Fruit fly (Drosophila melanogaster): ENCODE measurements around the gene Obp99c.

DNA sequence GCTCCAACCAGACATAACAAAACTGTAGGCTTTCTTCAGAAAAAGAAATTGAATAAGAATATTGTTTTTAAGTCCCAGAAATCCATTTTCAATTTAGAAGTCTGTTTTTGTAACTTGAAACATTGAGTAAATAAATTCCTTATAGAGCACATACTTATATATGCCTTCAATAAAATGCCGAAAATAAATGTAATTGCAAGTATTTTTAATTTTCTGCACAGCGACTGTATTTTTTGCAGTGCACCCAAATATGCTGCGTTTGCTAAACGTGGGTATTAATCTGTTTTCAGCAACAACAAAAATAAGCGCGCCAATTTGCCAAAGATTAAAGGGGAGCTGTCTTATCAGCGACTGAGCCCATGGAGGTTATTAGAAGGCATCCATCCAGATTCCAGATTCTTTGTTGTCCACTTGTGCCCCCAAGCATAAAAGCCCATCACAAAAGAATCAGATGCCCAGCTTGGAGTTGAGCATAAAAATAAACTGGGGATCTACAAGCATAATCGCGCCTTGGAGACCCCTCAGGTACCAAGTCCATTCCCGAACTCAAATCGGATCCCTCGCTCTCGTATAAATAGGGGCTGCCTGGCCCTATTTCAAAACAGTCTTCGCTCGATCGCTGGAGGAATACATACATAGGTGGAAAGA is 17.9 kb downstream of the Obp99c start, which contains the start of gene Obp99a:
- TF ChIP-seq CG12768 (GFP tag; optimal IDR thresholded peaks at IDR 0.05) (no peak), Crg-1 (GFP tag; optimal IDR thresholded peaks at IDR 0.05) (no peak)

All from whole organism, adult.